Fruit fly (Drosophila melanogaster): Measurements from ENCODE around the gene mtrm.

The mtrm gene

DNA sequence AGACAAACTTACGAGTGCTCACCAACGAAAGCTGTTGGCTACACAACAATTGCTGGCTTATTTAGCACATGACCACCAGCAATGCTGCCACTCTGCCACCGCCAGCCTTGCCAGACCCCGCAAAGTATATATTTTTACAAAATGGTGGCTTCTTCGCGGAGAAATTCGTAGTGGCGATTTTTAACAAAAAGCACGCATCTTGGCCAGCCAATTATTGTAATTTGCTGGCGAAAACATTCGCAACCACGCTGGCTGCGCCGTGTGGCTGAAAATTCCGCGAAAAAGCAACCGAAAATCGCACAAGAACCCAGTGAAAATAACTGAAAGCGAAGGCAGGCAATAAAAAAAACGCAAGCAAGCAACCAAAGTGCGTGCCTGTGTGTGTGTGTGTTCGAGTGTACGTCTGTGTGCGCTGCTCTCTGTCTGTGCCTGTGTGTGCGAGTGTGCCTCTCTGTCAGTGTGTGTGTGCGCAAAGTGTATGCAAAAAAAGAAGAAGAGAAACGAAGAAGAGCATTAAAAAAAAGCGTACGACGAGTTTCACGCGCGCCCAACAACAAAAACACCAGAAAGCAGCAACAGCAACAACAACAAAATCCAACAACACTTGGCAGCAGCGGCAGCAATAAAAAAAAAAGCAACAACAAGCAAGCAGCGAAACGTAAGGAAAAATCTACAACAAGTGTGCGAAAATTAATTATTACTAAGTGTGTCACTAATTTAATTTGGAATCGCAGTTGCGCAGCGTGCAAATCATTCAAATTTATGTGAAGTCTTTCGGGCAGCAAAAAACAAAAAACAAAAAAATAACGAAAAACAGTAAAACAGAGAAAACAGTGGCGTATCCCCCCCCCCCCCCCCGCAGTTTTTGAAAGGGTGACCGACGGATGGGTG lies 37.2 kb downstream of the mtrm start, which contains the start of gene Gug (continued):
- peak; percentile 38 for TF ChIP-seq CG15514 (GFP tag; optimal IDR thresholded peaks at IDR 0.05)
- TF ChIP-seq CG12659 (GFP tag; optimal IDR thresholded peaks at IDR 0.05): peak; percentile 89
- TF ChIP-seq Pdp1 (GFP tag; optimal IDR thresholded peaks at IDR 0.05): no peak
- no peak for TF ChIP-seq Xbp1 (GFP tag; optimal IDR thresholded peaks at IDR 0.05)
- TF ChIP-seq jumu (GFP tag; optimal IDR thresholded peaks at IDR 0.05): no peak
- no peak for TF ChIP-seq ems (GFP tag; optimal IDR thresholded peaks at IDR 0.05)
- no peak for TF ChIP-seq Lpt (GFP tag; optimal IDR thresholded peaks at IDR 0.05)
- no peak for TF ChIP-seq Elba2 (GFP tag; optimal IDR thresholded peaks at IDR 0.05)
- TF ChIP-seq zfh2 (GFP tag; optimal IDR thresholded peaks at IDR 0.05): no peak
- TF ChIP-seq CG9932 (GFP tag; IDR thresholded peaks at IDR 0.05): peak; percentile 12
- peak; percentile 90 for TF ChIP-seq pzg (GFP tag; optimal IDR thresholded peaks at IDR 0.05)
- TF ChIP-seq CG12104 (GFP tag; optimal IDR thresholded peaks at IDR 0.05): no peak
- no peak for TF ChIP-seq CG10462 (GFP tag; optimal IDR thresholded peaks at IDR 0.05)
- TF ChIP-seq Hey (tag; optimal IDR thresholded peaks at IDR 0.05): no peak
- no peak for TF ChIP-seq fd64A (GFP tag; optimal IDR thresholded peaks at IDR 0.05)
- no peak for TF ChIP-seq CG13775 (GFP tag; optimal IDR thresholded peaks at IDR 0.05)
- no peak for TF ChIP-seq CG3726 (GFP tag; IDR thresholded peaks at IDR 0.05)
- TF ChIP-seq mirr (GFP tag; optimal IDR thresholded peaks at IDR 0.05): no peak
- no peak for TF ChIP-seq h (optimal IDR thresholded peaks at IDR 0.05)
- peak; percentile 51 for TF ChIP-seq CG12299 (tag; optimal IDR thresholded peaks at IDR 0.05)
- no peak for TF ChIP-seq D19B (GFP tag; optimal IDR thresholded peaks at IDR 0.05)
- TF ChIP-seq Ets97D (GFP tag; optimal IDR thresholded peaks at IDR 0.05): peak; percentile 78
- peak; percentile 85 for TF ChIP-seq CG4360 (GFP tag; IDR thresholded peaks at IDR 0.05)
- no peak for TF ChIP-seq CG15073 (GFP tag; optimal IDR thresholded peaks at IDR 0.05)
- no peak for TF ChIP-seq Ravus (GFP tag; IDR thresholded peaks at IDR 0.05)
- no peak for TF ChIP-seq ab (GFP tag; optimal IDR thresholded peaks at IDR 0.05)
- no peak for TF ChIP-seq Sry-δ (GFP tag; optimal IDR thresholded peaks at IDR 0.05)
- TF ChIP-seq CG11695 (GFP tag; IDR thresholded peaks at IDR 0.05): no peak
- no peak for TF ChIP-seq Sox100B (GFP tag; optimal IDR thresholded peaks at IDR 0.05)
- TF ChIP-seq CG42726 (GFP tag; IDR thresholded peaks at IDR 0.05; ENCODE audit: partially characterized antibody): peak; percentile 11; the same call in 1 of the 2 replicates
- no peak for TF ChIP-seq wek (GFP tag; optimal IDR thresholded peaks at IDR 0.05)
- TF ChIP-seq CG14710 (tag; optimal IDR thresholded peaks at IDR 0.05): peak; percentile 55
- no peak for TF ChIP-seq danr (GFP tag; IDR thresholded peaks at IDR 0.05)
- 0 out of 2 replicates have a peak, but pooled peaks have one; percentile 25 for TF ChIP-seq dati (GFP tag; IDR thresholded peaks at IDR 0.05)
- no peak for TF ChIP-seq CG12391 (tag; optimal IDR thresholded peaks at IDR 0.05)
- TF ChIP-seq CG7987 (GFP tag; optimal IDR thresholded peaks at IDR 0.05): peak; percentile 59
- TF ChIP-seq scrt (GFP tag; optimal IDR thresholded peaks at IDR 0.05): no peak
- no peak for TF ChIP-seq CG4282 (GFP tag; optimal IDR thresholded peaks at IDR 0.05)
- no peak for TF ChIP-seq CTCF (GFP tag; optimal IDR thresholded peaks at IDR 0.05)
- no peak for TF ChIP-seq sens-2 (GFP tag; IDR thresholded peaks at IDR 0.05)
- TF ChIP-seq Opbp (GFP tag; IDR thresholded peaks at IDR 0.05; ENCODE audit: partially characterized antibody): no peak; the same call in 2 of the 3 replicates
- no peak for TF ChIP-seq onecut (GFP tag; IDR thresholded peaks at IDR 0.05)
- TF ChIP-seq CG11247 (GFP tag; IDR thresholded peaks at IDR 0.05): no peak
- no peak for TF ChIP-seq chn (GFP tag; optimal IDR thresholded peaks at IDR 0.05)
- TF ChIP-seq CG12769 (tag; optimal IDR thresholded peaks at IDR 0.05): no peak
- TF ChIP-seq CG3838 (GFP tag; optimal IDR thresholded peaks at IDR 0.05): no peak
- no peak for TF ChIP-seq CG3281 (GFP tag; optimal IDR thresholded peaks at IDR 0.05)
- TF ChIP-seq luna (GFP tag; optimal IDR thresholded peaks at IDR 0.05): no peak
- TF ChIP-seq CG2712 (tag; optimal IDR thresholded peaks at IDR 0.05): peak; percentile 27
- TF ChIP-seq sisA (GFP tag; IDR thresholded peaks at IDR 0.05): peak; percentile 22; the same call in 1 of the 2 replicates
